Worm (Caenorhabditis elegans) whole organism, late embryonic: ENCODE results near the gene alh-4.

ENCODE experiments used
- C08G9.2 ChIP-seq: sonication (generic microtip); optimal IDR thresholded peaks from 2 replicates; lab custom pipeline; 2016; ENCODE audit warnings: mild to moderate bottlenecking, missing genetic modification characterization, moderate library complexity, missing compliant biosample characterization
- K02D7.2 ChIP-seq: sonication (generic microtip); optimal IDR thresholded peaks from 2 replicates; lab custom pipeline; 2017; ENCODE audit warnings: mild to moderate bottlenecking, missing genetic modification characterization, missing compliant biosample characterization
- ahr-1 ChIP-seq: sonication (generic microtip); optimal IDR thresholded peaks from 2 replicates; lab custom pipeline; 2016; ENCODE audit warnings: missing genetic modification characterization, missing compliant biosample characterization
- ama-1 ChIP-seq: fragments of 150-350 bp; optimal IDR thresholded peaks from 2 replicates; lab custom pipeline; 2014
- ceh-14 ChIP-seq: sonication (generic microtip); optimal IDR thresholded peaks from 2 replicates; lab custom pipeline; 2016; ENCODE audit warnings: missing genotype, missing genetic modification characterization, missing compliant biosample characterization
- ceh-18 ChIP-seq: sonication (generic microtip); optimal IDR thresholded peaks from 2 replicates; lab custom pipeline; 2016; ENCODE audit warnings: missing genetic modification characterization, missing compliant biosample characterization
- ceh-22 ChIP-seq: sonication (generic microtip); optimal IDR thresholded peaks from 2 replicates; lab custom pipeline; 2017; ENCODE audit warnings: missing biosample characterization, missing genetic modification characterization
- ceh-24 ChIP-seq: sonication (generic microtip); optimal IDR thresholded peaks from 2 replicates; lab custom pipeline; 2016; ENCODE audit warnings: mild to moderate bottlenecking, missing genetic modification characterization, missing compliant biosample characterization
- ceh-45 ChIP-seq: fragments of 200-800 bp; sonication (Bioruptor generic); IDR thresholded peaks from 2 replicates; pipeline ENCODE4 v1.3.6; 2022; ENCODE audit warnings: missing genetic modification reagents, missing genetic modification characterization, missing compliant biosample characterization
- ceh-6 ChIP-seq: fragments of 200-800 bp; sonication (Bioruptor generic); optimal IDR thresholded peaks from 2 replicates; lab custom pipeline; 2018; ENCODE audit warnings: mild to moderate bottlenecking, missing genetic modification characterization, missing compliant biosample characterization
- elt-2 ChIP-seq: sonication (generic microtip); optimal IDR thresholded peaks from 2 replicates; lab custom pipeline; 2016; ENCODE audit warnings: missing genetic modification reagents, missing genetic modification characterization, missing compliant biosample characterization
- elt-4 ChIP-seq: sonication (generic microtip); optimal IDR thresholded peaks from 2 replicates; lab custom pipeline; 2016; ENCODE audit warnings: missing genetic modification characterization, missing compliant biosample characterization
- fkh-6 ChIP-seq: sonication (generic microtip); optimal IDR thresholded peaks from 2 replicates; lab custom pipeline; 2016; ENCODE audit warnings: missing genetic modification characterization, missing compliant biosample characterization
- gmeb-2 ChIP-seq: sonication (generic microtip); optimal IDR thresholded peaks from 2 replicates; lab custom pipeline; 2016; ENCODE audit warnings: missing genetic modification characterization, inconsistent platforms, missing compliant biosample characterization
- hlh-13 ChIP-seq: fragments of 200-800 bp; sonication (Bioruptor generic); optimal IDR thresholded peaks from 2 replicates; lab custom pipeline; 2018; ENCODE audit warnings: mild to moderate bottlenecking, missing genetic modification characterization, missing compliant biosample characterization
- hlh-15 ChIP-seq: sonication (generic microtip); optimal IDR thresholded peaks from 2 replicates; lab custom pipeline; 2016; ENCODE audit warnings: missing genetic modification characterization, missing compliant biosample characterization
- hlh-8 ChIP-seq: sonication (generic microtip); optimal IDR thresholded peaks from 2 replicates; lab custom pipeline; 2016; ENCODE audit warnings: missing genotype, missing genetic modification characterization, missing compliant biosample characterization
- lim-6 ChIP-seq: sonication (generic microtip); optimal IDR thresholded peaks from 2 replicates; lab custom pipeline; 2016; ENCODE audit warnings: missing genetic modification characterization, missing compliant biosample characterization
- lin-11 ChIP-seq: fragments of 200-800 bp; sonication (Bioruptor generic); optimal IDR thresholded peaks from 2 replicates; lab custom pipeline; 2018; ENCODE audit warnings: mild to moderate bottlenecking, missing genetic modification characterization, missing compliant biosample characterization
- madf-2 ChIP-seq: sonication (generic microtip); optimal IDR thresholded peaks from 2 replicates; lab custom pipeline; 2017; ENCODE audit warnings: missing genetic modification characterization, missing compliant biosample characterization
- mec-3 ChIP-seq: sonication (generic microtip); optimal IDR thresholded peaks from 2 replicates; lab custom pipeline; 2016; ENCODE audit warnings: borderline replicate concordance, missing genetic modification characterization, missing compliant biosample characterization
- pat-9 ChIP-seq: fragments of 200-800 bp; sonication (Bioruptor generic); optimal IDR thresholded peaks from 2 replicates; lab custom pipeline; 2018; ENCODE audit warnings: mild to moderate bottlenecking, missing genetic modification characterization, moderate library complexity, missing compliant biosample characterization
- pha-4 ChIP-seq: fragments of 150-350 bp; optimal IDR thresholded peaks from 2 replicates; lab custom pipeline; 2018; ENCODE audit warnings: missing biosample characterization, missing genetic modification reagents, missing genetic modification characterization
- pqm-1 ChIP-seq: sonication (generic microtip); optimal IDR thresholded peaks from 2 replicates; lab custom pipeline; 2016; ENCODE audit warnings: missing genetic modification characterization, missing compliant biosample characterization
- pros-1 ChIP-seq: fragments of 150-350 bp; optimal IDR thresholded peaks from 2 replicates; lab custom pipeline; 2014; ENCODE audit warnings: missing biosample characterization, missing genetic modification reagents, missing genetic modification characterization
- ref-2 ChIP-seq: sonication (generic microtip); optimal IDR thresholded peaks from 2 replicates; lab custom pipeline; 2016; ENCODE audit warnings: missing genetic modification characterization, missing compliant biosample characterization
- rnt-1 ChIP-seq: sonication (generic microtip); optimal IDR thresholded peaks from 2 replicates; lab custom pipeline; 2016; ENCODE audit warnings: missing genetic modification characterization, missing compliant biosample characterization
- tbx-2 ChIP-seq: sonication (generic microtip); optimal IDR thresholded peaks from 2 replicates; lab custom pipeline; 2016; ENCODE audit warnings: missing genetic modification characterization, missing compliant biosample characterization
- unc-3 ChIP-seq, 2 experiments: fragments of 200-800 bp in 1 of 2; sonication (Bioruptor generic) in 1 of 2; sonication (generic microtip) in 1 of 2; conservative IDR thresholded peaks in 1 of 2; optimal IDR thresholded peaks in 1 of 2; 2 replicates each; pipeline versions ENCODE4 v1.3.6 to Lab custom; 2016 to 2022; ENCODE audit warnings: missing compliant biosample characterization in 2 of 2, missing genetic modification characterization in 2 of 2, missing genetic modification reagents in 1 of 2
- unc-42 ChIP-seq: sonication (generic microtip); optimal IDR thresholded peaks from 2 replicates; lab custom pipeline; 2016; ENCODE audit warnings: missing genotype, missing genetic modification characterization, missing compliant biosample characterization
- unc-55 ChIP-seq: sonication (generic microtip); optimal IDR thresholded peaks from 2 replicates; lab custom pipeline; 2017; ENCODE audit warnings: missing biosample characterization, missing genetic modification reagents, missing genetic modification characterization
- unc-86 ChIP-seq: sonication (generic microtip); optimal IDR thresholded peaks from 2 replicates; lab custom pipeline; 2016; ENCODE audit warnings: missing genetic modification characterization, missing compliant biosample characterization
- zip-5 ChIP-seq: sonication (generic microtip); optimal IDR thresholded peaks from 2 replicates; lab custom pipeline; 2016; ENCODE audit warnings: missing genetic modification characterization, missing compliant biosample characterization
- ztf-16 ChIP-seq: sonication (generic microtip); optimal IDR thresholded peaks from 2 replicates; lab custom pipeline; 2017; ENCODE audit warnings: missing genetic modification characterization, missing compliant biosample characterization

Gene alh-4

ce11 chrV:6424055-6424454 lies 5.7 kb downstream of the alh-4 start, which contains the start of gene urb-1:
urb-1 (minus strand) TSS chrV:6424155.
- TF ChIP-seq K02D7.2 (tag; lab: Kevin White, UChicago) (no peak), ceh-18 (tag; lab: Kevin White, UChicago) (no peak), mec-3 (tag; lab: Kevin White, UChicago) (no peak), lim-6 (tag; lab: Kevin White, UChicago) (no peak), pros-1 (tag; lab: Kevin White, UChicago) (no peak), ztf-16 (tag; lab: Kevin White, UChicago) (no peak), pat-9 (tag; lab: Kevin White, UChicago) (no peak), hlh-15 (tag; lab: Kevin White, UChicago) (no peak), unc-42 (tag; lab: Kevin White, UChicago) (no peak)
- TF ChIP-seq, all 69 proteins: peak for 0

- TF ChIP-seq ceh-24 (tag; lab: Kevin White, UChicago) (no peak), ceh-45 (no peak), ztf-16 (tag; lab: Kevin White, UChicago) (no peak), unc-3 (GFP tag; conservative IDR thresholded peaks at IDR 0.05; lab: Robert Waterston, UW) (no peak), unc-3 (tag; optimal IDR thresholded peaks at IDR 0.05; lab: Kevin White, UChicago) (no peak), elt-4 (tag; lab: Kevin White, UChicago) (no peak), hlh-13 (GFP tag; lab: Kevin White, UChicago) (no peak), hlh-8 (tag; lab: Kevin White, UChicago) (no peak)
Measured at ce11 chrV:6414985-6415384, 14.7 kb downstream of the alh-4 start, which contains the start of gene cht-6. cht-6 (plus strand) TSS chrV:6414993.

- no peak for TF ChIP-seq ama-1 (lab: Kevin White, UChicago)
- TF ChIP-seq ceh-14 (tag; lab: Kevin White, UChicago): no peak
- TF ChIP-seq hlh-13 (GFP tag; lab: Kevin White, UChicago): no peak
- no peak for TF ChIP-seq pros-1 (tag; lab: Kevin White, UChicago)
- TF ChIP-seq ceh-6 (GFP tag; lab: Kevin White, UChicago): no peak
Measured at ce11 chrV:6414469-6414868, 15.3 kb downstream of the alh-4 start.

DNA sequence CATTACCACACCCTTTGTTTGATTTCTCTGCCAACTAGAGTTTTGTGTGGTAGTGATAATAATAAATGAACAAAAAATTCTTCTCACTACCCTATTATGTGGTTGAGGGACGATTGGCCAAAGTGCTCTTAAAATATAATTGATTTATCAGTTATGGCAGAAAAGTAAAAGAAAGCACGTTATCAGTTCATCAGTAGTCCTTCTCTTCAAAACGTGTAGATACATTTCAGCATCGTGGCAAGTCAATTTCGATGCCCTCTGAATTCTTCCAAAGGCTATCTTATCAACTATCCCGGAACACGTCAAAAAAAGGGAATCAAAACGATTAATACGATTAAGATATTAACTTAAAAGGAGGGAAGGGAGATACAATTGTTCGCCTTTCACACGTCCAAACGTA lies 16.7 kb downstream of the alh-4 start:
- TF ChIP-seq elt-2: peak; percentile 54
- no peak for TF ChIP-seq pros-1 (tag; lab: Kevin White, UChicago)
- TF ChIP-seq, all 69 proteins: peak for 1

DNA sequence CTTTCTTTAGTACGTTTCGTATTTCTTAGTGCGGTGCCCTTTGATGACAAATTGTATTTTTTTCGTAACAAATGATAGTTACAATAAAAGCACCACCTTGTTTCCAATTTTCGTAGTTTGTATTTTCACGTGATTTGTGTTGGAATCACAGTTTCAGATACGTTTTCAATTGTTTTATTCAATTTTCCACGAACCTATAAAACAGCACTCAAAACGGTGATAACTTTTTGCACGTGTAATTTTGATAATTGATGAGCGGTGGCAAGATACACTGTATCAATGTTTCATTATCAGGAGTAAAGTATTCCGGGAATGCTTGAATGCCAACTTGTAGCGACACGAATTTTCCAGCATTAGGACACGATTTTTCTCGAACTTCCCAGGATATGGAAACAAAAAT lies 18.6 kb downstream of the alh-4 start:
- peak; percentile 24 for TF ChIP-seq elt-2
- TF ChIP-seq ceh-22: no peak

ce11 chrV:6408733-6409227 lies 20.9 kb downstream of the alh-4 start, which contains the start of gene bcf-1:
bcf-1 (minus strand) TSS chrV:6408783.
- TF ChIP-seq pqm-1 (tag; lab: Kevin White, UChicago) (no peak), C08G9.2 (no peak), pha-4 (no peak), lim-6 (tag; lab: Kevin White, UChicago) (no peak), lin-11 (tag; lab: Kevin White, UChicago) (no peak), zip-5 (tag; lab: Kevin White, UChicago) (no peak), rnt-1 (tag; lab: Kevin White, UChicago) (no peak), gmeb-2 (tag; lab: Kevin White, UChicago) (no peak), tbx-2 (tag; lab: Kevin White, UChicago) (no peak), elt-2 (no peak), ref-2 (tag; lab: Kevin White, UChicago) (no peak), elt-4 (tag; lab: Kevin White, UChicago) (no peak), madf-2 (no peak), ceh-45 (no peak), unc-86 (tag; lab: Kevin White, UChicago) (no peak), hlh-13 (GFP tag; lab: Kevin White, UChicago) (no peak), hlh-15 (tag; lab: Kevin White, UChicago) (no peak), fkh-6 (tag; lab: Kevin White, UChicago) (no peak), unc-55 (GFP tag; lab: Kevin White, UChicago) (no peak), ahr-1 (tag; lab: Kevin White, UChicago) (no peak)
